Fruit fly (Drosophila melanogaster): ENCODE data around the gene CG2120.

DNA sequence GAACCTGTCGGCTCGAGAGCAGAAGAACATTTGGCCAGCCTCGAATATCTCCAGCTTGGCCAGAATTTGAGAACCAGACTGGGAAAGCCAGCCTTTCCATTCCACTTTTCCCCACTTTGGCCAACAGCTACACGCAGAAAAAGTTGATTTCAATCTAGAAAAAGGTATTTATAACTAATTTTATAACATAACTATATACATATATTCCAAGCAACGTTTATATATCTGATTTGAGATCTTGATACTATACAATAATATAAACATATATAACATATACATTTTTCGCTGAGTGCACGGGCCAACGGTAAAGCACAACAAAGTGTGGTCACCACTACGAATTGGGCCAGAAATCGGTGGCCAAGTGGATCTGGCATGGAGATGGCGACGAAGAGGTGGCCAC is 27.8 kb downstream of the CG2120 start:
- peak; percentile 46; the same call in 1 of the 3 replicates for TF ChIP-seq CG6163 (GFP tag; IDR thresholded peaks at IDR 0.05)
- TF ChIP-seq CG10669 (GFP tag; optimal IDR thresholded peaks at IDR 0.05), result no peak
- TF ChIP-seq Sox14 (GFP tag; optimal IDR thresholded peaks at IDR 0.05), result no peak
- TF ChIP-seq CG4318 (GFP tag; optimal IDR thresholded peaks at IDR 0.05), result peak; percentile 39
- TF ChIP-seq Sox15 (GFP tag; optimal IDR thresholded peaks at IDR 0.05), result no peak
- peak; percentile 20 for TF ChIP-seq Lpt (GFP tag; optimal IDR thresholded peaks at IDR 0.05)
- TF ChIP-seq dsx (GFP tag; optimal IDR thresholded peaks at IDR 0.05; ENCODE audit: poor library complexity, severe bottlenecking), result no peak
